Fruit fly (Drosophila melanogaster) S2 (cell line): ENCODE results near the gene CG9609.

Experiments used
- CG8478 ChIP-seq: fragments of >200 bp; optimal IDR thresholded peaks from 2 replicates; lab custom pipeline; 2018
- CTCF ChIP-seq, 2 experiments: fragments of >200 bp; optimal IDR thresholded peaks; 2 replicates each; lab custom pipeline; 2018

dm6 chrX:16809093-16809492 is 22.3 kb upstream of the CG9609 start:
- TF ChIP-seq CG8478 (lab: Kevin White, UChicago): no peak
- no peak for TF ChIP-seq CTCF (optimal IDR thresholded peaks at IDR 0.05; lab: Kevin White, UChicago)
